Worm (Caenorhabditis elegans) whole organism, L4/young adult: ENCODE measurements around the gene inf-1.

Experiments used
- W03F9.2 ChIP-seq: fragments of 150-350 bp; optimal IDR thresholded peaks from 2 replicates; lab custom pipeline; 2014; ENCODE audit warnings: missing biosample characterization, missing genetic modification characterization
- dao-5 ChIP-seq: sonication (generic microtip); optimal IDR thresholded peaks from 2 replicates; lab custom pipeline; 2016; ENCODE audit warnings: missing genotype, missing genetic modification characterization, moderate library complexity, missing compliant biosample characterization
- him-1 ChIP-seq: sonication (generic microtip); optimal IDR thresholded peaks from 2 replicates; lab custom pipeline; 2016; ENCODE audit warnings: missing genotype, missing genetic modification reagents, missing genetic modification characterization, missing compliant biosample characterization

The inf-1 gene

DNA sequence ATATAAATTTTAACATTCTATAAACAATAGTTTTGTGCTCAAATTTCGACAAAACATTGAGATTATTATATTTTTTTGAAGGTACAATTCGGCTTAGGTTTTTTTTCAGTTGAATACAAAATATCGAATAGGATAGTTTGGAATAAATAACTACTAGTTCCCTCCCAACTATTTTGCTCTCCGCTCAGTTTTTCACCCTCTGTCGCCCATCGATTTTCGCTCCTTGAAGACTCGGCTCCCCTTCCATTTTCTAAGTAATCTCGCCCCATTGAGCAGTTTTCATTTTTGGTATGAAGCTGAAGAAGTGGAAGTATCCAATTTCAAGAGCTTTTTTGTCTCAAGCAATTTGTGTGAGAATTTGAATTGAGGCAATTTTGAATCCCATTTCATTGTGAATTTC is 43.7 kb downstream of the inf-1 start, which contains the start of gene F31E3.2:
Gene F31E3.2 (plus strand): TSS at position 301 of the 400 bp plus-strand sequence.
- TF ChIP-seq W03F9.2 (tag; lab: Kevin White, UChicago) (no peak), dao-5 (tag; lab: Kevin White, UChicago) (no peak), him-1 (no peak)

ce11 chrIII:6974952-6975351 is 45.0 kb downstream of the inf-1 start:
- no peak for TF ChIP-seq dao-5 (tag; lab: Kevin White, UChicago)
- TF ChIP-seq W03F9.2 (tag; lab: Kevin White, UChicago): no peak
- TF ChIP-seq him-1: no peak

ce11 chrIII:6978875-6979274 is 48.9 kb downstream of the inf-1 start:
- TF ChIP-seq him-1 (no peak), W03F9.2 (tag; lab: Kevin White, UChicago) (no peak), dao-5 (tag; lab: Kevin White, UChicago) (no peak)

DNA sequence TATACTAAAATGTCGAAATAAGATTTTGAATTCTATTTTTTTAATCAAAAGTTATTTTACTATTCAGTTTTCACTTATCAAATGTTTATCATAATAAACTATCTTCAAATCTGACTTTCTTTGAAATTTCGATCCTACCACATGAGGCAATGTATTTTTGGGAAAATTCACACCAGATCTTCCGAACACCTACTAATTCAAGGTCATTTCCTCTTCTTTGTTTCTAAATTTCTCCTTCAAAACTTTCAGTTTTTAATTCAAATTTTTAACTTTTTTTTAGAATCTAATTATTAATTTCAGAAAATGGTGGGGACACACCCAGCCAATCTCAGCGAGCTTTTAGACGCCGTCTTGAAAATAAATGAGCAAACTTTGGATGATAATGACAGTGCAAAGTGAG is 49.6 kb downstream of the inf-1 start, which contains the start of gene ceh-20:
Gene ceh-20 (plus strand): TSS at position 301 of the 400 bp plus-strand sequence.
- no peak for TF ChIP-seq dao-5 (tag; lab: Kevin White, UChicago)
- no peak for TF ChIP-seq him-1
- no peak for TF ChIP-seq W03F9.2 (tag; lab: Kevin White, UChicago)
